Fruit fly (Drosophila melanogaster): ENCODE results near the gene omd.

Gene omd

DNA sequence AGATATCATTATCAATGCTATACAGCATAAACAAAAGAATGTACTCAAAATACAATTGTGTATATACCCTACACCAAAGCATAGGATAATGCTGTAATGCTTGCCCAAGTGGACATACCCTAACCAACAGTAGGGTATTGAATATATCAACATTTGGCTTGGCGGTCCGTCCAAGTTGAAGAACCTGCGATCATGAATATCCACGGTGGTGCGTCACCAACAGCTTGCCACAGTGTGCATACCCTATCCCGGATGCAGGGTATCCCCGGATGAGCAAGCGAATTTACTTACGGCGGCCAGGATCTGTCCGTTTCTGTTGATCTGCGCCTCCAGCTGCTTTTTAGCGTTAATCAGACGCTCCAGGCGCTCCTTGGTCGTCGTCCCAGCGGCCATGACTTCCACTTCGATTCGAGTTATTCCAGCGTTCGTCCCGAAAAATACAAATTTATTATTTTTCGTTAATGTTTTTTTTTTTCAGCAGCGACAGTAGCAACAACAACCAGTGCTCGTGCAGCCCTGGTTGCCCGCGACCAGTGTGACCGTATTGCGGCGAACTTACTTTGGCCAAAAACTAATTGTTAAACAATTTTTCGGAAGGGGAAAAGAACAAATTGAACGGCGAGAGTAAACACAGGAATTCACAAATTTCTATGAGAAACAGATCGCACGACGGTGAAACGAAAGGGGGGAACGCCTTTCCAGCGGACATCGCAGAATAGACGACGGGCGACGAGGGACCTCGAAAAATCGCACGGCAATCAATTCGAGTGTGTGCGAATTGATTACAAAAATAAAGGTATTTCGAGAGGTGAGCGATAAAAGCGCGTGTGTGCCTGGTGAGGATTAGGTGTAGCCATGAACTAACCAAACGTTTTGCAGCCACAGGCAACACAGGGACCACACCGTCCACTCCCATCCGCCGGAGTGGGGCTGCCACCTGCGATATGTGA is 10.6 kb downstream of the omd start, which contains the start of the genes Lkb1 and CG9588 (continued):
- TF ChIP-seq CG13775 (GFP tag; optimal IDR thresholded peaks at IDR 0.05) (peak; percentile 38), Jarid2 (GFP tag; optimal IDR thresholded peaks at IDR 0.05) (no peak), Xrp1 (GFP tag; IDR thresholded peaks at IDR 0.05) (peak; percentile 84), CG1647 (GFP tag; optimal IDR thresholded peaks at IDR 0.05) (no peak), Rfx (GFP tag; IDR thresholded peaks at IDR 0.05) (peak; percentile 85), repo (GFP tag; optimal IDR thresholded peaks at IDR 0.05) (no peak), crp (GFP tag; optimal IDR thresholded peaks at IDR 0.05) (no peak), CG16779 (GFP tag; IDR thresholded peaks at IDR 0.05) (peak; percentile 70; the same call in 1 of the 2 replicates), Bdp1 (GFP tag; optimal IDR thresholded peaks at IDR 0.05) (peak; percentile 49), CG2120 (GFP tag; optimal IDR thresholded peaks at IDR 0.05) (peak; percentile 72), CG10147 (GFP tag; optimal IDR thresholded peaks at IDR 0.05) (no peak), CG10321 (GFP tag; IDR thresholded peaks at IDR 0.05) (peak; percentile 40; the same call in 1 of the 2 replicates)

DNA sequence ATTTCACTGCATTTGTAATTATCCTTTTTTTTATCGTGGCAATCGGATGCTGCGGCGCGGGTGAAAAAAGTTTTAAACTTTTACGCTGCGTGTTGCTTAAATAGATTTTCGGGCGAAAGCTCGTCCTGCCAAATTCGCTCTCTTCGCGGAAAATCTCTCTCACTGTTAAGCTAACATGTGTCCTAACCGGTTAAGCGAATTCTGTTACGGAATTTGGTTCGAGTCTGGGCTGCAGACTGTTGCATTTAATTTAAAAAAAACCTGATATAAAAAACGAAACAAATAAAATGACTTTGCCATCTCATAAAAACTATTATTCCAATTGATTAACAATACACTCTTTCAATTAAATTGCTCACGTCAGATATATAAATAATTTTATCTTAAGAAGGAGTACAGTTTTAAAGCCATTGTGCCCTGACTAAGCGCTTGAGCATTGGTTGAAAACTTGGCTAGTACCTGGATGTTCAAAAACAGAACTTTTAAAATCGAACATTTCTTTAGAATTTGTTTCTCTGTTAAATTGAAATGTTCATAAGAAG is 12.4 kb downstream of the omd start, which contains the start of gene Task6:
Gene Task6, minus strand, starts transcription at position 51 of the 542 bp plus-strand sequence.
- TF ChIP-seq CG2116 (GFP tag; optimal IDR thresholded peaks at IDR 0.05) (peak; percentile 17), chinmo (GFP tag; IDR thresholded peaks at IDR 0.05; ENCODE audit: partially characterized antibody) (no peak), Atf6 (GFP tag; IDR thresholded peaks at IDR 0.05) (no peak), CG10267 (tag; optimal IDR thresholded peaks at IDR 0.05) (peak; percentile 6), danr (GFP tag; IDR thresholded peaks at IDR 0.05) (no peak), scrt (GFP tag; optimal IDR thresholded peaks at IDR 0.05) (peak; percentile 66), CG30403 (GFP tag; optimal IDR thresholded peaks at IDR 0.05) (no peak), Bdp1 (GFP tag; optimal IDR thresholded peaks at IDR 0.05) (no peak), hkb (optimal IDR thresholded peaks at IDR 0.05) (peak; percentile 27), hkb (GFP tag; IDR thresholded peaks at IDR 0.05) (no peak), C15 (GFP tag; IDR thresholded peaks at IDR 0.05) (no peak), nmo (GFP tag; optimal IDR thresholded peaks at IDR 0.05) (peak; percentile 39), CoRest (tag; optimal IDR thresholded peaks at IDR 0.05) (peak; percentile 14), CG33213 (GFP tag; optimal IDR thresholded peaks at IDR 0.05) (no peak), CG12219 (GFP tag; optimal IDR thresholded peaks at IDR 0.05) (no peak), trem (tag; optimal IDR thresholded peaks at IDR 0.05) (peak; percentile 9), Tbp (GFP tag; optimal IDR thresholded peaks at IDR 0.05) (peak; percentile 42), cwo (GFP tag; optimal IDR thresholded peaks at IDR 0.05) (no peak), unpg (GFP tag; optimal IDR thresholded peaks at IDR 0.05) (no peak), Gug (GFP tag; IDR thresholded peaks at IDR 0.05) (no peak), CG2712 (tag; optimal IDR thresholded peaks at IDR 0.05) (peak; percentile 1), CG42726 (GFP tag; IDR thresholded peaks at IDR 0.05; ENCODE audit: partially characterized antibody) (no peak), CG18599 (GFP tag; optimal IDR thresholded peaks at IDR 0.05) (no peak), CG7987 (GFP tag; optimal IDR thresholded peaks at IDR 0.05) (no peak), pita (GFP tag; optimal IDR thresholded peaks at IDR 0.05) (peak; percentile 84), CTCF (GFP tag; optimal IDR thresholded peaks at IDR 0.05) (peak; percentile 67), Trl (optimal IDR thresholded peaks at IDR 0.05) (peak in 1 of 2 experiments; percentile 20), Trl (GFP tag; optimal IDR thresholded peaks at IDR 0.05) (no peak), CG14667 (GFP tag; IDR thresholded peaks at IDR 0.05) (no peak), CG9437 (GFP tag; optimal IDR thresholded peaks at IDR 0.05) (peak; percentile 7), nerfin-1 (tag; optimal IDR thresholded peaks at IDR 0.05) (peak; percentile 79), Xrp1 (GFP tag; IDR thresholded peaks at IDR 0.05) (no peak), Side (GFP tag; optimal IDR thresholded peaks at IDR 0.05) (no peak), CG6654 (GFP tag; optimal IDR thresholded peaks at IDR 0.05) (peak; percentile 99), CG13287 (GFP tag; IDR thresholded peaks at IDR 0.05; ENCODE audit: partially characterized antibody) (no peak), Doc3 (GFP tag; IDR thresholded peaks at IDR 0.05; ENCODE audit: partially characterized antibody) (no peak), fru (optimal IDR thresholded peaks at IDR 0.05) (no peak), dimm (GFP tag; IDR thresholded peaks at IDR 0.05) (no peak)
